Worm (Caenorhabditis elegans): ENCODE results near the gene R01H2.7.

The R01H2.7 gene

DNA sequence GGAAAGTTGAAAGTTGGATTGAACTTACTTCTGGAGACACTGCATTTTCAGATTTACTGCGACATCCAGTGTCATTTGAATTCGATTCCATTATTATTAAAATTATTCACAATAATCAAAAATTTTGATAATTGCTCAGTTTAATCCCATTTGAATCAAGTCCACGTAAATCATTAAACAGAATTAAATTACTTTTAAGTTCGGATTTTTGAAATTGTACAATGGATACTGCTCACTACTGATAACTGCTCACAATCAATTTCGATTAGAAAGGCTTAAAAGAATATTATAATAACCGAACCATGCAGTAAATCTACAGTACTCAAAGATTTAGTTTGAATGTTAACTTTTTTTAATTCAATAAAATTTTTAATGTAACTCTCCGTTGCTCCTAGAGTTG lies 18.6 kb upstream of the R01H2.7 start, which contains the start of gene R01H2.4:
TSS of gene R01H2.4 (minus strand) at position 101 of the 400 bp plus-strand sequence.
- TF ChIP-seq F13C5.2 (tag; optimal IDR thresholded peaks at IDR 0.05) (no peak), ama-1 (optimal IDR thresholded peaks at IDR 0.05) (no peak), flt-1 (GFP tag; IDR thresholded peaks at IDR 0.05) (no peak), tbx-11 (GFP tag; IDR thresholded peaks at IDR 0.05) (no peak), sea-1 (GFP tag; conservative IDR thresholded peaks at IDR 0.05) (no peak)

- TF ChIP-seq pes-1 (GFP tag; IDR thresholded peaks at IDR 0.05) (no peak), ama-1 (optimal IDR thresholded peaks at IDR 0.05) (no peak), hnd-1 (tag; optimal IDR thresholded peaks at IDR 0.05) (no peak), F13C5.2 (tag; optimal IDR thresholded peaks at IDR 0.05) (no peak), ceh-13 (GFP tag; optimal IDR thresholded peaks at IDR 0.05) (no peak), hmg-4 (GFP tag; optimal IDR thresholded peaks at IDR 0.05) (no peak), tbx-11 (GFP tag; IDR thresholded peaks at IDR 0.05) (no peak), hmbx-1 (tag; optimal IDR thresholded peaks at IDR 0.05) (no peak), aly-1 (tag; optimal IDR thresholded peaks at IDR 0.05) (no peak), ceh-36 (tag; optimal IDR thresholded peaks at IDR 0.05) (no peak), sea-1 (GFP tag; conservative IDR thresholded peaks at IDR 0.05) (no peak), tra-4 (tag; optimal IDR thresholded peaks at IDR 0.05) (no peak), flt-1 (GFP tag; IDR thresholded peaks at IDR 0.05) (no peak), scrt-1 (GFP tag; IDR thresholded peaks at IDR 0.05) (no peak), B0310.2 (tag; optimal IDR thresholded peaks at IDR 0.05) (no peak), tbx-37 (GFP tag; conservative IDR thresholded peaks at IDR 0.05) (no peak), ets-7 (tag; optimal IDR thresholded peaks at IDR 0.05) (no peak)
Observed at ce11 chrIII:7063061-7063460, 17.5 kb upstream of the R01H2.7 start.

ce11 chrIII:7062580-7062979 lies 17.0 kb upstream of the R01H2.7 start, which contains the start of gene R01H2.1:
Gene R01H2.1, plus strand, starts transcription at chrIII:7062880.
- TF ChIP-seq F13C5.2 (tag; optimal IDR thresholded peaks at IDR 0.05) = no peak
- no peak for TF ChIP-seq pes-1 (GFP tag; IDR thresholded peaks at IDR 0.05)
- no peak for TF ChIP-seq tra-4 (tag; optimal IDR thresholded peaks at IDR 0.05)
- no peak for TF ChIP-seq tbx-37 (GFP tag; conservative IDR thresholded peaks at IDR 0.05)
- TF ChIP-seq ets-7 (tag; optimal IDR thresholded peaks at IDR 0.05) = no peak
- TF ChIP-seq B0310.2 (tag; optimal IDR thresholded peaks at IDR 0.05) = no peak
- no peak for TF ChIP-seq ama-1 (optimal IDR thresholded peaks at IDR 0.05)
- no peak for TF ChIP-seq tbx-11 (GFP tag; IDR thresholded peaks at IDR 0.05)

- no peak for TF ChIP-seq scrt-1 (GFP tag; IDR thresholded peaks at IDR 0.05)
- TF ChIP-seq hnd-1 (tag; optimal IDR thresholded peaks at IDR 0.05) = no peak
- TF ChIP-seq tra-4 (tag; optimal IDR thresholded peaks at IDR 0.05) = no peak
- no peak for TF ChIP-seq B0310.2 (tag; optimal IDR thresholded peaks at IDR 0.05)
- no peak for TF ChIP-seq flt-1 (GFP tag; IDR thresholded peaks at IDR 0.05)
- no peak for TF ChIP-seq F13C5.2 (tag; optimal IDR thresholded peaks at IDR 0.05)
Observed at ce11 chrIII:7060531-7061095, 15.1 kb upstream of the R01H2.7 start, which contains the start of gene egg-2. Gene egg-2, minus strand, starts transcription at chrIII:7060583.

DNA sequence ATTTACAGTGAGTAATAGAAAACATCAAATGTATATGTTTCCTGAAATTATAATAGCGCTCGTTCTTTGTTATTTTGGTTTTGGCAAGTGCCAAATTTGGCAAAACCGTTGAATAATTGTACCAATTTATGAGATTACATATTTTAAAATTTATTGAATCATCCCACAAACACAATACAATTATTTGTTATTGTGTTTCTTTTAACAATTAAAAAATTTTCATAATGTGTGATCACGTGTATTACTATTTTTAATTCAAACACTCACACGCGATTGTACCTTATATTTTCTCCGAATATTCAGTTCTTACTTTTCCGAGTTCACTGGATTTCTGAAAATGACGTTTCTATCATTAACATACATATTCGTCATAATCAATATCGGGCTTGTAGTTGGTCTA lies 10.7 kb upstream of the R01H2.7 start, which contains the start of gene R01H2.2:
TSS of gene R01H2.2 (plus strand) at position 301 of the 400 bp plus-strand sequence.
- TF ChIP-seq pes-1 (GFP tag; IDR thresholded peaks at IDR 0.05) (no peak), F13C5.2 (tag; optimal IDR thresholded peaks at IDR 0.05) (no peak), hmbx-1 (tag; optimal IDR thresholded peaks at IDR 0.05) (no peak), hmg-4 (GFP tag; optimal IDR thresholded peaks at IDR 0.05) (no peak), hnd-1 (tag; optimal IDR thresholded peaks at IDR 0.05) (no peak), ceh-36 (tag; optimal IDR thresholded peaks at IDR 0.05) (no peak), ceh-13 (GFP tag; optimal IDR thresholded peaks at IDR 0.05) (no peak), B0310.2 (tag; optimal IDR thresholded peaks at IDR 0.05) (no peak), tra-4 (tag; optimal IDR thresholded peaks at IDR 0.05) (no peak), scrt-1 (GFP tag; IDR thresholded peaks at IDR 0.05) (no peak), tbx-11 (GFP tag; IDR thresholded peaks at IDR 0.05) (no peak), aly-1 (tag; optimal IDR thresholded peaks at IDR 0.05) (no peak), ama-1 (optimal IDR thresholded peaks at IDR 0.05) (no peak)

DNA sequence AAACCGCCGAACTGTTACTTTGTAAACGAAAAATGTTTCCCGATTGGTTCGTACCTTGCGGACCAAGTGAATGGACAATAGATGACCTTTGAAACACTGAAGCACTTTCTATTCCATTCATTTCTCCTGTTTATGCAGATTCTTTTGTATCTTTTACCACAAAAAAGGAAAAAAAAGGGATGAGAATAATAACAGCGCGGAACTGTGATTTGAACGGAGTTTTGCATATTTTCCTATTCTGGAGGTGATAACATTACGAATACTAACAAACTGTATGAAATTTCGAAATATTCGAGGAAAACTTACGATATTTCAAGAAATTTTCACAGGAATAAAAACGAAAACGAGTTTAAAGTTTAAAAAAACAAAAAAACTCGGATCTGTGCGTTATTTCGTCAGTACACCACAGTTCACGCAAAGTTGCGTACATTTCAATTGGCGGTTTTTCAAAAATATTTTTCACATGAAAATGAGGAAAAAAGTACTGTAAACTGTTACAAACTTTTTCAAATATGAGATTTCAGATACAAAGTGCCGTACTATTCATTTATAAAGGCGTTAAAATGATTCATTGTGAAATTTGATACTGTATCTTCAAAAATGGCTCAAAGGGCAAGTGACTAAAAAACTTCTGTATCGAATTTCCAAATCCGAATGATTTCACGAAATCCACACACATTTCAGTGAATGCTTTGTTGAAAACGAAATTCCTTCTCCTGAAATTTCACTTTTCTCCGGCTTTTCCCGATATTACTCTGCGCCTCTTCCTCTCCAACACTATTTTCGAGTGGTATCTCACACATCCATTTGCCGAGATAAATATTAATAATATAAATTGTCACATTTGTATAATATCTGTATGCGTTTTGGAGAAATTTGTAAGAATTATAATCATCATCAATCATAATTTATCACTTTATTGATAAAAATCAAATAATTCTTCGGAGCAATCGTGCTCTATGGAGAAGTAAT lies 11.0 kb downstream of the R01H2.7 start:
- no peak for TF ChIP-seq flt-1 (GFP tag; IDR thresholded peaks at IDR 0.05)
- TF ChIP-seq tbx-11 (GFP tag; IDR thresholded peaks at IDR 0.05) = no peak
- no peak for TF ChIP-seq ets-7 (tag; optimal IDR thresholded peaks at IDR 0.05)
- no peak for TF ChIP-seq ceh-36 (tag; optimal IDR thresholded peaks at IDR 0.05)
- TF ChIP-seq scrt-1 (GFP tag; IDR thresholded peaks at IDR 0.05) = no peak
- TF ChIP-seq aly-1 (tag; optimal IDR thresholded peaks at IDR 0.05) = no peak
- no peak for TF ChIP-seq tra-4 (tag; optimal IDR thresholded peaks at IDR 0.05)
- TF ChIP-seq hmbx-1 (tag; optimal IDR thresholded peaks at IDR 0.05) = no peak
- TF ChIP-seq hnd-1 (tag; optimal IDR thresholded peaks at IDR 0.05) = no peak
- no peak for TF ChIP-seq pes-1 (GFP tag; IDR thresholded peaks at IDR 0.05)
- no peak for TF ChIP-seq B0310.2 (tag; optimal IDR thresholded peaks at IDR 0.05)

DNA sequence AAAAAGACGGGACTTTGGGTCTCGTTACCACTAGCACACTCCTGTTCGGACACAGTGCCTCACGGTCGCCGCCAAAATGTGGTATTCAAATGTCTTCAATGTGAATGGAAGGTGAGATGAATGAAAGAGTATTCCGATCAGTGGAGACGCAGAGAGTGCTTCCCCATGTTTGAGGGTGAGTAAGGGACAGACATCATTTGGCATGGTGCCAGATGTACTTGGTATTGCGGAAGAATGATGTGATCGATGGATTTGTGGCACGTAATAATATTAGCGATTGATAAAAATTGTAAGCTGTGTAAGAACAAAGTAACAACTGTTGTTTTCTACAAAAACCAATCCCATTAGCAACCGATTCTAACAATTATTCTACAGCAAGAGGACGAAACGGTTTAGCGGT lies 13.5 kb downstream of the R01H2.7 start:
- no peak for TF ChIP-seq hmg-4 (GFP tag; optimal IDR thresholded peaks at IDR 0.05)
- TF ChIP-seq hmbx-1 (tag; optimal IDR thresholded peaks at IDR 0.05) = no peak
- no peak for TF ChIP-seq scrt-1 (GFP tag; IDR thresholded peaks at IDR 0.05)
- no peak for TF ChIP-seq sea-1 (GFP tag; conservative IDR thresholded peaks at IDR 0.05)
- TF ChIP-seq flt-1 (GFP tag; IDR thresholded peaks at IDR 0.05) = no peak
- no peak for TF ChIP-seq tra-4 (tag; optimal IDR thresholded peaks at IDR 0.05)
- no peak for TF ChIP-seq ceh-13 (GFP tag; optimal IDR thresholded peaks at IDR 0.05)
- no peak for TF ChIP-seq B0310.2 (tag; optimal IDR thresholded peaks at IDR 0.05)
- no peak for TF ChIP-seq aly-1 (tag; optimal IDR thresholded peaks at IDR 0.05)
- TF ChIP-seq ama-1 (optimal IDR thresholded peaks at IDR 0.05) = no peak
- TF ChIP-seq ets-7 (tag; optimal IDR thresholded peaks at IDR 0.05) = no peak
- TF ChIP-seq tbx-37 (GFP tag; conservative IDR thresholded peaks at IDR 0.05) = no peak
- TF ChIP-seq ceh-36 (tag; optimal IDR thresholded peaks at IDR 0.05) = no peak

All from whole organism, early embryonic.